Worm (Caenorhabditis elegans) whole organism, late embryonic: ENCODE measurements around the gene T20F7.1.

Source experiments
- C08G9.2 ChIP-seq: sonication (generic microtip); optimal IDR thresholded peaks from 2 replicates; lab custom pipeline; 2016; ENCODE audit warnings: mild to moderate bottlenecking, missing genetic modification characterization, moderate library complexity, missing compliant biosample characterization
- C38D4.7 ChIP-seq: fragments of 200-800 bp; sonication (Bioruptor generic); optimal IDR thresholded peaks from 2 replicates; lab custom pipeline; 2018; ENCODE audit warnings: mild to moderate bottlenecking, missing genetic modification characterization, moderate library complexity, missing compliant biosample characterization
- F13H6.1 ChIP-seq: sonication (generic microtip); optimal IDR thresholded peaks from 2 replicates; lab custom pipeline; 2016; ENCODE audit warnings: missing genetic modification characterization, missing compliant biosample characterization
- K02D7.2 ChIP-seq: sonication (generic microtip); optimal IDR thresholded peaks from 2 replicates; lab custom pipeline; 2017; ENCODE audit warnings: mild to moderate bottlenecking, missing genetic modification characterization, missing compliant biosample characterization
- K09A11.1 ChIP-seq: sonication (generic microtip); optimal IDR thresholded peaks from 2 replicates; lab custom pipeline; 2017; ENCODE audit warnings: antibody characterized with exemption, mild to moderate bottlenecking, missing genetic modification characterization, missing compliant biosample characterization; ENCODE audit not compliant: insufficient read depth
- Y22D7AL.16 ChIP-seq: sonication (generic microtip); optimal IDR thresholded peaks from 2 replicates; lab custom pipeline; 2016; ENCODE audit warnings: missing genetic modification characterization, missing compliant biosample characterization
- ceh-14 ChIP-seq: sonication (generic microtip); optimal IDR thresholded peaks from 2 replicates; lab custom pipeline; 2016; ENCODE audit warnings: missing genotype, missing genetic modification characterization, missing compliant biosample characterization
- ceh-18 ChIP-seq: sonication (generic microtip); optimal IDR thresholded peaks from 2 replicates; lab custom pipeline; 2016; ENCODE audit warnings: missing genetic modification characterization, missing compliant biosample characterization
- ceh-19 ChIP-seq: fragments of 200-800 bp; sonication (Bioruptor generic); optimal IDR thresholded peaks from 2 replicates; lab custom pipeline; 2018; ENCODE audit warnings: mild to moderate bottlenecking, missing genetic modification characterization, missing compliant biosample characterization
- ceh-2 ChIP-seq: sonication (generic microtip); optimal IDR thresholded peaks from 2 replicates; lab custom pipeline; 2016; ENCODE audit warnings: missing genotype, missing genetic modification characterization, missing compliant biosample characterization
- ceh-24 ChIP-seq: sonication (generic microtip); optimal IDR thresholded peaks from 2 replicates; lab custom pipeline; 2016; ENCODE audit warnings: mild to moderate bottlenecking, missing genetic modification characterization, missing compliant biosample characterization
- ceh-30 ChIP-seq: fragments of 150-350 bp; optimal IDR thresholded peaks from 2 replicates; lab custom pipeline; 2014; ENCODE audit warnings: missing biosample characterization, missing genetic modification characterization
- ceh-31 ChIP-seq: sonication (generic microtip); optimal IDR thresholded peaks from 2 replicates; lab custom pipeline; 2016; ENCODE audit warnings: missing genetic modification characterization, missing compliant biosample characterization
- ceh-34 ChIP-seq: sonication (generic microtip); optimal IDR thresholded peaks from 2 replicates; lab custom pipeline; 2016; ENCODE audit warnings: mild to moderate bottlenecking, missing genetic modification characterization, missing compliant biosample characterization
- ceh-45 ChIP-seq: fragments of 200-800 bp; sonication (Bioruptor generic); IDR thresholded peaks from 2 replicates; pipeline ENCODE4 v1.3.6; 2022; ENCODE audit warnings: missing genetic modification reagents, missing genetic modification characterization, missing compliant biosample characterization
- ceh-48 ChIP-seq: sonication (generic microtip); optimal IDR thresholded peaks from 2 replicates; lab custom pipeline; 2016; ENCODE audit warnings: missing genetic modification characterization, inconsistent platforms, missing compliant biosample characterization
- ceh-6 ChIP-seq: fragments of 200-800 bp; sonication (Bioruptor generic); optimal IDR thresholded peaks from 2 replicates; lab custom pipeline; 2018; ENCODE audit warnings: mild to moderate bottlenecking, missing genetic modification characterization, missing compliant biosample characterization
- ceh-9 ChIP-seq: sonication (generic microtip); optimal IDR thresholded peaks from 2 replicates; lab custom pipeline; 2016; ENCODE audit warnings: mild to moderate bottlenecking, missing genetic modification characterization, inconsistent platforms, missing compliant biosample characterization
- dmd-4 ChIP-seq: sonication (generic microtip); optimal IDR thresholded peaks from 2 replicates; lab custom pipeline; 2016; ENCODE audit warnings: borderline replicate concordance, missing genetic modification characterization, missing compliant biosample characterization
- dve-1 ChIP-seq: sonication (generic microtip); optimal IDR thresholded peaks from 2 replicates; lab custom pipeline; 2017; ENCODE audit warnings: antibody characterized with exemption, mild to moderate bottlenecking, missing genetic modification characterization, missing compliant biosample characterization
- elt-2 ChIP-seq: sonication (generic microtip); optimal IDR thresholded peaks from 2 replicates; lab custom pipeline; 2016; ENCODE audit warnings: missing genetic modification reagents, missing genetic modification characterization, missing compliant biosample characterization
- elt-4 ChIP-seq: sonication (generic microtip); optimal IDR thresholded peaks from 2 replicates; lab custom pipeline; 2016; ENCODE audit warnings: missing genetic modification characterization, missing compliant biosample characterization
- ets-4 ChIP-seq: sonication (generic microtip); optimal IDR thresholded peaks from 2 replicates; lab custom pipeline; 2016; ENCODE audit warnings: missing genetic modification characterization, missing compliant biosample characterization
- fkh-10 ChIP-seq: fragments of 150-350 bp; optimal IDR thresholded peaks from 2 replicates; lab custom pipeline; 2014; ENCODE audit warnings: missing biosample characterization, missing genetic modification reagents, missing genetic modification characterization
- fkh-6 ChIP-seq: sonication (generic microtip); optimal IDR thresholded peaks from 2 replicates; lab custom pipeline; 2016; ENCODE audit warnings: missing genetic modification characterization, missing compliant biosample characterization
- gmeb-2 ChIP-seq: sonication (generic microtip); optimal IDR thresholded peaks from 2 replicates; lab custom pipeline; 2016; ENCODE audit warnings: missing genetic modification characterization, inconsistent platforms, missing compliant biosample characterization
- hlh-15 ChIP-seq: sonication (generic microtip); optimal IDR thresholded peaks from 2 replicates; lab custom pipeline; 2016; ENCODE audit warnings: missing genetic modification characterization, missing compliant biosample characterization
- hlh-30 ChIP-seq: sonication (generic microtip); optimal IDR thresholded peaks from 2 replicates; lab custom pipeline; 2017; ENCODE audit warnings: antibody characterized with exemption, missing genetic modification characterization, missing compliant biosample characterization; ENCODE audit not compliant: insufficient read depth
- hlh-6 ChIP-seq: sonication (generic microtip); optimal IDR thresholded peaks from 2 replicates; lab custom pipeline; 2016; ENCODE audit warnings: missing genotype, missing genetic modification characterization, missing compliant biosample characterization
- hlh-8 ChIP-seq: sonication (generic microtip); optimal IDR thresholded peaks from 2 replicates; lab custom pipeline; 2016; ENCODE audit warnings: missing genotype, missing genetic modification characterization, missing compliant biosample characterization
- lin-11 ChIP-seq: fragments of 200-800 bp; sonication (Bioruptor generic); optimal IDR thresholded peaks from 2 replicates; lab custom pipeline; 2018; ENCODE audit warnings: mild to moderate bottlenecking, missing genetic modification characterization, missing compliant biosample characterization
- madf-2 ChIP-seq: sonication (generic microtip); optimal IDR thresholded peaks from 2 replicates; lab custom pipeline; 2017; ENCODE audit warnings: missing genetic modification characterization, missing compliant biosample characterization
- nfya-1 ChIP-seq: sonication (generic microtip); optimal IDR thresholded peaks from 2 replicates; lab custom pipeline; 2017; ENCODE audit warnings: missing genetic modification characterization, mild to moderate bottlenecking, missing compliant biosample characterization, antibody characterized with exemption, moderate library complexity
- nhr-11 ChIP-seq: fragments of 150-350 bp; optimal IDR thresholded peaks from 2 replicates; lab custom pipeline; 2014; ENCODE audit warnings: missing biosample characterization, missing genetic modification characterization
- nhr-232 ChIP-seq: sonication (generic microtip); optimal IDR thresholded peaks from 2 replicates; lab custom pipeline; 2016; ENCODE audit warnings: missing genetic modification characterization, missing compliant biosample characterization
- npax-4 ChIP-seq: sonication (generic microtip); optimal IDR thresholded peaks from 2 replicates; lab custom pipeline; 2016; ENCODE audit warnings: missing genetic modification characterization, missing compliant biosample characterization
- odd-2 ChIP-seq: sonication (generic microtip); optimal IDR thresholded peaks from 2 replicates; lab custom pipeline; 2017; ENCODE audit warnings: antibody characterized with exemption, mild to moderate bottlenecking, missing genetic modification characterization, missing compliant biosample characterization
- pag-3 ChIP-seq: sonication (generic microtip); optimal IDR thresholded peaks from 2 replicates; lab custom pipeline; 2016; ENCODE audit warnings: missing compliant biosample characterization, missing genetic modification characterization, borderline replicate concordance
- pax-1 ChIP-seq: fragments of 150-350 bp; optimal IDR thresholded peaks from 2 replicates; lab custom pipeline; 2014; ENCODE audit warnings: missing biosample characterization, missing genetic modification characterization
- pha-2 ChIP-seq: sonication (generic microtip); optimal IDR thresholded peaks from 2 replicates; lab custom pipeline; 2017; ENCODE audit warnings: mild to moderate bottlenecking, missing genetic modification characterization, missing compliant biosample characterization
- pha-4 ChIP-seq: fragments of 150-350 bp; optimal IDR thresholded peaks from 2 replicates; lab custom pipeline; 2018; ENCODE audit warnings: missing biosample characterization, missing genetic modification reagents, missing genetic modification characterization
- pqm-1 ChIP-seq: sonication (generic microtip); optimal IDR thresholded peaks from 2 replicates; lab custom pipeline; 2016; ENCODE audit warnings: missing genetic modification characterization, missing compliant biosample characterization
- pros-1 ChIP-seq: fragments of 150-350 bp; optimal IDR thresholded peaks from 2 replicates; lab custom pipeline; 2014; ENCODE audit warnings: missing biosample characterization, missing genetic modification reagents, missing genetic modification characterization
- ref-2 ChIP-seq: sonication (generic microtip); optimal IDR thresholded peaks from 2 replicates; lab custom pipeline; 2016; ENCODE audit warnings: missing genetic modification characterization, missing compliant biosample characterization
- rnt-1 ChIP-seq: sonication (generic microtip); optimal IDR thresholded peaks from 2 replicates; lab custom pipeline; 2016; ENCODE audit warnings: missing genetic modification characterization, missing compliant biosample characterization
- sdc-2 ChIP-seq: sonication (generic microtip); optimal IDR thresholded peaks from 2 replicates; lab custom pipeline; 2016; ENCODE audit warnings: missing genotype, missing genetic modification characterization, missing compliant biosample characterization
- sox-2 ChIP-seq: fragments of 200-800 bp; sonication (Bioruptor generic); IDR thresholded peaks from 2 replicates; pipeline ENCODE4 v1.3.6; 2022; ENCODE audit warnings: missing genetic modification reagents, missing genetic modification characterization, missing compliant biosample characterization
- sox-4 ChIP-seq: sonication (generic microtip); optimal IDR thresholded peaks from 2 replicates; lab custom pipeline; 2017; ENCODE audit warnings: mild to moderate bottlenecking, missing genetic modification characterization, inconsistent platforms, missing compliant biosample characterization
- tbx-2 ChIP-seq: sonication (generic microtip); optimal IDR thresholded peaks from 2 replicates; lab custom pipeline; 2016; ENCODE audit warnings: missing genetic modification characterization, missing compliant biosample characterization
- ttx-3 ChIP-seq: sonication (generic microtip); optimal IDR thresholded peaks from 2 replicates; lab custom pipeline; 2016; ENCODE audit warnings: missing genetic modification reagents, missing genetic modification characterization, missing compliant biosample characterization
- unc-42 ChIP-seq: sonication (generic microtip); optimal IDR thresholded peaks from 2 replicates; lab custom pipeline; 2016; ENCODE audit warnings: missing genotype, missing genetic modification characterization, missing compliant biosample characterization
- unc-55 ChIP-seq: sonication (generic microtip); optimal IDR thresholded peaks from 2 replicates; lab custom pipeline; 2017; ENCODE audit warnings: missing biosample characterization, missing genetic modification reagents, missing genetic modification characterization
- unc-86 ChIP-seq: sonication (generic microtip); optimal IDR thresholded peaks from 2 replicates; lab custom pipeline; 2016; ENCODE audit warnings: missing genetic modification characterization, missing compliant biosample characterization

The T20F7.1 gene

ce11 chrX:16872446-16872962 is at the start of gene T20F7.1:
Gene T20F7.1, plus strand, starts transcription at chrX:16872912.
- TF ChIP-seq pha-4 (tag; lab: Kevin White, UChicago), result no peak
- TF ChIP-seq elt-4, result no peak
- TF ChIP-seq odd-2 (tag; lab: Kevin White, UChicago), result no peak
- TF ChIP-seq tbx-2 (tag; lab: Kevin White, UChicago), result peak; percentile 64
- TF ChIP-seq ceh-19 (GFP tag; lab: Kevin White, UChicago), result no peak
- TF ChIP-seq K09A11.1 (tag; lab: Kevin White, UChicago), result no peak
- TF ChIP-seq hlh-8 (tag; lab: Kevin White, UChicago), result no peak
- no peak for TF ChIP-seq ceh-48 (tag; lab: Kevin White, UChicago)
- TF ChIP-seq sox-4, result no peak
- TF ChIP-seq sox-2, result peak; percentile 59; the same call in 1 of the 2 replicates
- TF ChIP-seq hlh-15 (tag; lab: Kevin White, UChicago), result no peak
- peak; percentile 13 for TF ChIP-seq ceh-30
- no peak for TF ChIP-seq ref-2
- TF ChIP-seq ets-4, result no peak
- no peak for TF ChIP-seq gmeb-2
- no peak for TF ChIP-seq F13H6.1 (tag; lab: Kevin White, UChicago)
- TF ChIP-seq ttx-3 (tag; lab: Kevin White, UChicago), result no peak
- no peak for TF ChIP-seq C38D4.7
- no peak for TF ChIP-seq K02D7.2
- no peak for TF ChIP-seq ceh-45 (GFP tag; lab: Robert Waterston, UW)
- peak; percentile 0 for TF ChIP-seq rnt-1
- TF ChIP-seq ceh-14 (tag; lab: Kevin White, UChicago), result no peak
- peak; percentile 62 for TF ChIP-seq ceh-31 (tag; lab: Kevin White, UChicago)
- no peak for TF ChIP-seq elt-2
- no peak for TF ChIP-seq pax-1 (tag; lab: Kevin White, UChicago)
- no peak for TF ChIP-seq pha-2 (tag; lab: Kevin White, UChicago)
- TF ChIP-seq unc-55 (GFP tag; lab: Kevin White, UChicago), result peak; percentile 57
- TF ChIP-seq madf-2 (tag; lab: Kevin White, UChicago), result no peak
- peak; percentile 30 for TF ChIP-seq unc-42 (tag; lab: Kevin White, UChicago)
- TF ChIP-seq ceh-9 (tag; lab: Kevin White, UChicago), result no peak
- TF ChIP-seq dve-1 (tag; lab: Kevin White, UChicago), result no peak
- no peak for TF ChIP-seq pqm-1 (tag; lab: Kevin White, UChicago)
- no peak for TF ChIP-seq Y22D7AL.16 (tag; lab: Kevin White, UChicago)
- TF ChIP-seq dmd-4 (tag; lab: Kevin White, UChicago), result no peak
- TF ChIP-seq C08G9.2 (tag; lab: Kevin White, UChicago), result no peak
- TF ChIP-seq hlh-30 (tag; lab: Kevin White, UChicago), result peak; percentile 54
- no peak for TF ChIP-seq npax-4 (tag; lab: Kevin White, UChicago)
- no peak for TF ChIP-seq unc-86 (tag; lab: Kevin White, UChicago)
- no peak for TF ChIP-seq hlh-6 (tag; lab: Kevin White, UChicago)
- no peak for TF ChIP-seq pag-3 (tag; lab: Kevin White, UChicago)
- TF ChIP-seq ceh-24 (tag; lab: Kevin White, UChicago), result no peak
- no peak for TF ChIP-seq fkh-10 (GFP tag; lab: Kevin White, UChicago)
- no peak for TF ChIP-seq fkh-6
- no peak for TF ChIP-seq nhr-11 (tag; lab: Kevin White, UChicago)
- peak; percentile 52 for TF ChIP-seq ceh-18 (tag; lab: Kevin White, UChicago)
- TF ChIP-seq lin-11, result no peak
- TF ChIP-seq ceh-34 (tag; lab: Kevin White, UChicago), result peak; percentile 22
- TF ChIP-seq nhr-232, result no peak
- TF ChIP-seq ceh-2 (tag; lab: Kevin White, UChicago), result peak; percentile 10
- TF ChIP-seq ceh-6, result no peak
- TF ChIP-seq sdc-2 (tag; lab: Kevin White, UChicago), result peak; percentile 74
- peak; percentile 68 for TF ChIP-seq nfya-1 (tag; lab: Kevin White, UChicago)
- TF ChIP-seq pros-1 (tag; lab: Kevin White, UChicago), result peak; percentile 26
